Worm (Caenorhabditis elegans) whole organism, late embryonic: ENCODE measurements around the gene asp-4.

Source experiments
- C08G9.2 ChIP-seq: sonication (generic microtip); optimal IDR thresholded peaks from 2 replicates; lab custom pipeline; 2016; ENCODE audit warnings: mild to moderate bottlenecking, missing genetic modification characterization, moderate library complexity, missing compliant biosample characterization
- F13H6.1 ChIP-seq: sonication (generic microtip); optimal IDR thresholded peaks from 2 replicates; lab custom pipeline; 2016; ENCODE audit warnings: missing genetic modification characterization, missing compliant biosample characterization
- K02D7.2 ChIP-seq: sonication (generic microtip); optimal IDR thresholded peaks from 2 replicates; lab custom pipeline; 2017; ENCODE audit warnings: mild to moderate bottlenecking, missing genetic modification characterization, missing compliant biosample characterization
- K09A11.1 ChIP-seq: sonication (generic microtip); optimal IDR thresholded peaks from 2 replicates; lab custom pipeline; 2017; ENCODE audit warnings: antibody characterized with exemption, mild to moderate bottlenecking, missing genetic modification characterization, missing compliant biosample characterization; ENCODE audit not compliant: insufficient read depth
- T23F11.4 ChIP-seq: fragments of 200-800 bp; sonication (Bioruptor generic); optimal IDR thresholded peaks from 2 replicates; lab custom pipeline; 2018; ENCODE audit warnings: mild to moderate bottlenecking, missing genetic modification characterization, missing compliant biosample characterization
- ama-1 ChIP-seq: fragments of 150-350 bp; optimal IDR thresholded peaks from 2 replicates; lab custom pipeline; 2014
- ceh-14 ChIP-seq: sonication (generic microtip); optimal IDR thresholded peaks from 2 replicates; lab custom pipeline; 2016; ENCODE audit warnings: missing genotype, missing genetic modification characterization, missing compliant biosample characterization
- ceh-18 ChIP-seq: sonication (generic microtip); optimal IDR thresholded peaks from 2 replicates; lab custom pipeline; 2016; ENCODE audit warnings: missing genetic modification characterization, missing compliant biosample characterization
- ceh-2 ChIP-seq: sonication (generic microtip); optimal IDR thresholded peaks from 2 replicates; lab custom pipeline; 2016; ENCODE audit warnings: missing genotype, missing genetic modification characterization, missing compliant biosample characterization
- ceh-22 ChIP-seq: sonication (generic microtip); optimal IDR thresholded peaks from 2 replicates; lab custom pipeline; 2017; ENCODE audit warnings: missing biosample characterization, missing genetic modification characterization
- ceh-24 ChIP-seq: sonication (generic microtip); optimal IDR thresholded peaks from 2 replicates; lab custom pipeline; 2016; ENCODE audit warnings: mild to moderate bottlenecking, missing genetic modification characterization, missing compliant biosample characterization
- ceh-31 ChIP-seq: sonication (generic microtip); optimal IDR thresholded peaks from 2 replicates; lab custom pipeline; 2016; ENCODE audit warnings: missing genetic modification characterization, missing compliant biosample characterization
- ceh-34 ChIP-seq: sonication (generic microtip); optimal IDR thresholded peaks from 2 replicates; lab custom pipeline; 2016; ENCODE audit warnings: mild to moderate bottlenecking, missing genetic modification characterization, missing compliant biosample characterization
- ceh-45 ChIP-seq: fragments of 200-800 bp; sonication (Bioruptor generic); IDR thresholded peaks from 2 replicates; pipeline ENCODE4 v1.3.6; 2022; ENCODE audit warnings: missing genetic modification reagents, missing genetic modification characterization, missing compliant biosample characterization
- ceh-6 ChIP-seq: fragments of 200-800 bp; sonication (Bioruptor generic); optimal IDR thresholded peaks from 2 replicates; lab custom pipeline; 2018; ENCODE audit warnings: mild to moderate bottlenecking, missing genetic modification characterization, missing compliant biosample characterization
- ceh-9 ChIP-seq: sonication (generic microtip); optimal IDR thresholded peaks from 2 replicates; lab custom pipeline; 2016; ENCODE audit warnings: mild to moderate bottlenecking, missing genetic modification characterization, inconsistent platforms, missing compliant biosample characterization
- che-1 ChIP-seq: sonication (generic microtip); optimal IDR thresholded peaks from 2 replicates; lab custom pipeline; 2016; ENCODE audit warnings: mild to moderate bottlenecking, missing genetic modification characterization, missing compliant biosample characterization
- dmd-4 ChIP-seq: sonication (generic microtip); optimal IDR thresholded peaks from 2 replicates; lab custom pipeline; 2016; ENCODE audit warnings: borderline replicate concordance, missing genetic modification characterization, missing compliant biosample characterization
- dve-1 ChIP-seq: sonication (generic microtip); optimal IDR thresholded peaks from 2 replicates; lab custom pipeline; 2017; ENCODE audit warnings: antibody characterized with exemption, mild to moderate bottlenecking, missing genetic modification characterization, missing compliant biosample characterization
- elt-2 ChIP-seq: sonication (generic microtip); optimal IDR thresholded peaks from 2 replicates; lab custom pipeline; 2016; ENCODE audit warnings: missing genetic modification reagents, missing genetic modification characterization, missing compliant biosample characterization
- elt-4 ChIP-seq: sonication (generic microtip); optimal IDR thresholded peaks from 2 replicates; lab custom pipeline; 2016; ENCODE audit warnings: missing genetic modification characterization, missing compliant biosample characterization
- eyg-1 ChIP-seq: sonication (generic microtip); optimal IDR thresholded peaks from 2 replicates; lab custom pipeline; 2016; ENCODE audit warnings: missing genotype, missing genetic modification characterization, missing compliant biosample characterization
- fax-1 ChIP-seq: sonication (generic microtip); optimal IDR thresholded peaks from 2 replicates; lab custom pipeline; 2016; ENCODE audit warnings: missing genotype, missing genetic modification characterization, missing compliant biosample characterization
- fkh-10 ChIP-seq: fragments of 150-350 bp; optimal IDR thresholded peaks from 2 replicates; lab custom pipeline; 2014; ENCODE audit warnings: missing biosample characterization, missing genetic modification reagents, missing genetic modification characterization
- fkh-6 ChIP-seq: sonication (generic microtip); optimal IDR thresholded peaks from 2 replicates; lab custom pipeline; 2016; ENCODE audit warnings: missing genetic modification characterization, missing compliant biosample characterization
- gmeb-2 ChIP-seq: sonication (generic microtip); optimal IDR thresholded peaks from 2 replicates; lab custom pipeline; 2016; ENCODE audit warnings: missing genetic modification characterization, inconsistent platforms, missing compliant biosample characterization
- hlh-13 ChIP-seq: fragments of 200-800 bp; sonication (Bioruptor generic); optimal IDR thresholded peaks from 2 replicates; lab custom pipeline; 2018; ENCODE audit warnings: mild to moderate bottlenecking, missing genetic modification characterization, missing compliant biosample characterization
- hlh-15 ChIP-seq: sonication (generic microtip); optimal IDR thresholded peaks from 2 replicates; lab custom pipeline; 2016; ENCODE audit warnings: missing genetic modification characterization, missing compliant biosample characterization
- hlh-30 ChIP-seq: sonication (generic microtip); optimal IDR thresholded peaks from 2 replicates; lab custom pipeline; 2017; ENCODE audit warnings: antibody characterized with exemption, missing genetic modification characterization, missing compliant biosample characterization; ENCODE audit not compliant: insufficient read depth
- hlh-6 ChIP-seq: sonication (generic microtip); optimal IDR thresholded peaks from 2 replicates; lab custom pipeline; 2016; ENCODE audit warnings: missing genotype, missing genetic modification characterization, missing compliant biosample characterization
- hlh-8 ChIP-seq: sonication (generic microtip); optimal IDR thresholded peaks from 2 replicates; lab custom pipeline; 2016; ENCODE audit warnings: missing genotype, missing genetic modification characterization, missing compliant biosample characterization
- lim-6 ChIP-seq: sonication (generic microtip); optimal IDR thresholded peaks from 2 replicates; lab custom pipeline; 2016; ENCODE audit warnings: missing genetic modification characterization, missing compliant biosample characterization
- mec-3 ChIP-seq: sonication (generic microtip); optimal IDR thresholded peaks from 2 replicates; lab custom pipeline; 2016; ENCODE audit warnings: borderline replicate concordance, missing genetic modification characterization, missing compliant biosample characterization
- nfya-1 ChIP-seq: sonication (generic microtip); optimal IDR thresholded peaks from 2 replicates; lab custom pipeline; 2017; ENCODE audit warnings: missing genetic modification characterization, mild to moderate bottlenecking, missing compliant biosample characterization, antibody characterized with exemption, moderate library complexity
- nhr-232 ChIP-seq: sonication (generic microtip); optimal IDR thresholded peaks from 2 replicates; lab custom pipeline; 2016; ENCODE audit warnings: missing genetic modification characterization, missing compliant biosample characterization
- npax-4 ChIP-seq: sonication (generic microtip); optimal IDR thresholded peaks from 2 replicates; lab custom pipeline; 2016; ENCODE audit warnings: missing genetic modification characterization, missing compliant biosample characterization
- pat-9 ChIP-seq: fragments of 200-800 bp; sonication (Bioruptor generic); optimal IDR thresholded peaks from 2 replicates; lab custom pipeline; 2018; ENCODE audit warnings: mild to moderate bottlenecking, missing genetic modification characterization, moderate library complexity, missing compliant biosample characterization
- pax-1 ChIP-seq: fragments of 150-350 bp; optimal IDR thresholded peaks from 2 replicates; lab custom pipeline; 2014; ENCODE audit warnings: missing biosample characterization, missing genetic modification characterization
- pha-4 ChIP-seq: fragments of 150-350 bp; optimal IDR thresholded peaks from 2 replicates; lab custom pipeline; 2018; ENCODE audit warnings: missing biosample characterization, missing genetic modification reagents, missing genetic modification characterization
- ref-2 ChIP-seq: sonication (generic microtip); optimal IDR thresholded peaks from 2 replicates; lab custom pipeline; 2016; ENCODE audit warnings: missing genetic modification characterization, missing compliant biosample characterization
- sdc-2 ChIP-seq: sonication (generic microtip); optimal IDR thresholded peaks from 2 replicates; lab custom pipeline; 2016; ENCODE audit warnings: missing genotype, missing genetic modification characterization, missing compliant biosample characterization
- sox-4 ChIP-seq: sonication (generic microtip); optimal IDR thresholded peaks from 2 replicates; lab custom pipeline; 2017; ENCODE audit warnings: mild to moderate bottlenecking, missing genetic modification characterization, inconsistent platforms, missing compliant biosample characterization
- tbx-2 ChIP-seq: sonication (generic microtip); optimal IDR thresholded peaks from 2 replicates; lab custom pipeline; 2016; ENCODE audit warnings: missing genetic modification characterization, missing compliant biosample characterization
- tbx-7 ChIP-seq: sonication (generic microtip); optimal IDR thresholded peaks from 2 replicates; lab custom pipeline; 2016; ENCODE audit warnings: missing genotype, missing genetic modification characterization, missing compliant biosample characterization
- unc-3 ChIP-seq, 2 experiments: fragments of 200-800 bp in 1 of 2; sonication (Bioruptor generic) in 1 of 2; sonication (generic microtip) in 1 of 2; conservative IDR thresholded peaks in 1 of 2; optimal IDR thresholded peaks in 1 of 2; 2 replicates each; pipeline versions ENCODE4 v1.3.6 to Lab custom; 2016 to 2022; ENCODE audit warnings: missing compliant biosample characterization in 2 of 2, missing genetic modification characterization in 2 of 2, missing genetic modification reagents in 1 of 2
- unc-42 ChIP-seq: sonication (generic microtip); optimal IDR thresholded peaks from 2 replicates; lab custom pipeline; 2016; ENCODE audit warnings: missing genotype, missing genetic modification characterization, missing compliant biosample characterization
- unc-55 ChIP-seq: sonication (generic microtip); optimal IDR thresholded peaks from 2 replicates; lab custom pipeline; 2017; ENCODE audit warnings: missing biosample characterization, missing genetic modification reagents, missing genetic modification characterization
- zip-5 ChIP-seq: sonication (generic microtip); optimal IDR thresholded peaks from 2 replicates; lab custom pipeline; 2016; ENCODE audit warnings: missing genetic modification characterization, missing compliant biosample characterization

The asp-4 gene

DNA sequence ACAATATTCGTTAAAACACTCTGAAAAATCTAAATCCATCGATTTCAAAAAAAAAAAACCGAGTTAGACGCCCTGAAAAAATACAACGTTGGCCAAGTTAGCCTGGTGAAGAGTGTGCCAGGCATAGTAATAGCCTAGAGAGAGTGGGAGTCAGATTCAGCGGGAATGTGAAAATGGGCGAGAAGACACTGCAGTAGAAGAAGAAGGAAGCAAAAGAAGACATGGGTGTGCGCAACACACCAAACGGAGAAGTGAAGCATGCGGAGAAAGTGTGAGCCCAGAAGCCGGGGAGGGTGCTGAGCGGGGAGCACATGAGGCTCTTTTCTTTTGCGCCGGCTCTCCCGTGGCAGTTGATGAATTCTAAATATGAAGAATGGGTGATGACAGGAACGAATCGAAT is 50.1 kb downstream of the asp-4 start:
- TF ChIP-seq elt-2 (tag; lab: Kevin White, UChicago) (no peak), fax-1 (no peak), hlh-15 (tag; lab: Kevin White, UChicago) (no peak), sox-4 (tag; lab: Kevin White, UChicago) (no peak), ceh-24 (tag; lab: Kevin White, UChicago) (no peak), ceh-14 (no peak), pha-4 (tag; lab: Kevin White, UChicago) (no peak), ceh-18 (tag; lab: Kevin White, UChicago) (no peak), hlh-30 (no peak), ceh-22 (tag; lab: Kevin White, UChicago) (no peak), npax-4 (tag; lab: Kevin White, UChicago) (no peak), tbx-2 (tag; lab: Kevin White, UChicago) (peak; percentile 16), hlh-13 (GFP tag; lab: Kevin White, UChicago) (no peak), gmeb-2 (tag; lab: Kevin White, UChicago) (no peak), C08G9.2 (tag; lab: Kevin White, UChicago) (peak; percentile 39), unc-3 (GFP tag; conservative IDR thresholded peaks at IDR 0.05; lab: Robert Waterston, UW) (no peak), unc-3 (tag; optimal IDR thresholded peaks at IDR 0.05; lab: Kevin White, UChicago) (no peak), eyg-1 (no peak), ama-1 (lab: Kevin White, UChicago) (no peak), ceh-45 (no peak), lim-6 (no peak), che-1 (tag; lab: Kevin White, UChicago) (no peak), ceh-31 (tag; lab: Kevin White, UChicago) (peak; percentile 49), fkh-10 (GFP tag; lab: Kevin White, UChicago) (no peak), tbx-7 (tag; lab: Kevin White, UChicago) (no peak), zip-5 (no peak), nfya-1 (tag; lab: Kevin White, UChicago) (no peak), unc-42 (tag; lab: Kevin White, UChicago) (peak; percentile 75), ceh-2 (tag; lab: Kevin White, UChicago) (no peak), pat-9 (no peak), elt-4 (tag; lab: Kevin White, UChicago) (no peak), unc-55 (GFP tag; lab: Kevin White, UChicago) (peak; percentile 12), dmd-4 (tag; lab: Kevin White, UChicago) (no peak), pax-1 (tag; lab: Kevin White, UChicago) (no peak), fkh-6 (no peak), sdc-2 (no peak), ceh-34 (tag; lab: Kevin White, UChicago) (peak; percentile 28), hlh-8 (tag; lab: Kevin White, UChicago) (no peak), ref-2 (tag; lab: Kevin White, UChicago) (no peak), ceh-6 (GFP tag; lab: Kevin White, UChicago) (no peak), nhr-232 (tag; lab: Kevin White, UChicago) (no peak), hlh-6 (tag; lab: Kevin White, UChicago) (no peak)

DNA sequence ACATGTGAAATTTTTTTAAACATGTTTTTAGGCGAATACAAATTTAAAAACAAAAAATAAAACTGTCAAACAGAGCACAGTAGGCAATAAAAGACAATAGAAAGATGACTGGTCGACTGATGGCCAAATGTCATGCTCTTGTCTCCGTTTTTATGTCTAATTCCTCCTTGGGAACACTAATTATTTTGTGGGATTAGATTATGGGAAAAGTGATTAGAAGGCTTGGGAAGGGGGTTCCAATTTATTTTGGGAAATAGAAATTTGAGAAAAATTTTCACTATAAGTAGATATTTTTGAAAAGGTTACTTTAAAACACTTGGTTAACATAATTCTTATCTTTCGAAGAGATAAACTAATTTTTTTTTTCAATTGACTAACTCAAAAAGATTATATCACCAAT is 50.5 kb downstream of the asp-4 start:
- TF ChIP-seq hlh-30 (no peak), pax-1 (tag; lab: Kevin White, UChicago) (no peak), ama-1 (lab: Kevin White, UChicago) (no peak), K02D7.2 (tag; lab: Kevin White, UChicago) (no peak), ceh-6 (GFP tag; lab: Kevin White, UChicago) (no peak), ceh-9 (no peak), dve-1 (tag; lab: Kevin White, UChicago) (no peak), npax-4 (tag; lab: Kevin White, UChicago) (no peak), T23F11.4 (no peak), ceh-18 (tag; lab: Kevin White, UChicago) (no peak), eyg-1 (no peak), F13H6.1 (no peak), mec-3 (tag; lab: Kevin White, UChicago) (no peak), zip-5 (no peak), K09A11.1 (tag; lab: Kevin White, UChicago) (no peak), ceh-2 (tag; lab: Kevin White, UChicago) (no peak)
